Fruit fly (Drosophila melanogaster): ENCODE results near the gene CG3592.

DNA sequence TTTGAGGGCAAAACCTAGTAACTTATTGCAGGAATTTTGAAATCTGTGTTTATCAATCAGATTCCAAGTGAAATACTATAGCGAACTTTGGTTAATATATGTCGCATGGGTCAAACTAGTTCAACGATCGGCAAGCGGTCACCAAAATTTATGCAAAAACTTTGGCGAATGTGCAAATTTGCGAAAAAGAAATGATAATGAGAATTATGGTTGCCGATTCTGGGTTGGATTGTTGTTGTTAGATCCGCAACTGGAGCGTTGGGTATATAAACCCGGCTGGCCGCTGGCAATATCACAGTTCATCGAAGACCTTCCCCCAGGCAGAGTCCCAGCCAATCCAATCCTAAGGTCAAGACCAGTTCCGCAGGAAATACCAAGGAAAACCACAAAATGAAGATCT lies 8.2 kb downstream of the CG3592 start, which contains the start of gene CG14422:
- TF ChIP-seq CG4854 (GFP tag; optimal IDR thresholded peaks at IDR 0.05) (no peak), CG31388 (GFP tag; optimal IDR thresholded peaks at IDR 0.05) (no peak), kay (GFP tag; optimal IDR thresholded peaks at IDR 0.05) (no peak), ranshi (GFP tag; IDR thresholded peaks at IDR 0.05) (no peak), CG1603 (tag; optimal IDR thresholded peaks at IDR 0.05) (no peak), Optix (GFP tag; IDR thresholded peaks at IDR 0.05) (no peak), inv (GFP tag; IDR thresholded peaks at IDR 0.05; ENCODE audit: partially characterized antibody) (no peak), row (GFP tag; IDR thresholded peaks at IDR 0.05) (no peak), cad (GFP tag; optimal IDR thresholded peaks at IDR 0.05) (no peak), Fer2 (tag; optimal IDR thresholded peaks at IDR 0.05) (no peak)
